Fruit fly (Drosophila melanogaster) Kc167 (cell line): ENCODE results near the gene CG33096.
"Not testable (repeated sequence)": the region's sequence is repeated elsewhere in the genome, so short reads cannot be mapped to it uniquely, and the experiment has no call there.

Source experiments
- Myc ChIP-seq: fragments of >200 bp; optimal IDR thresholded peaks from 2 replicates; lab custom pipeline; 2017; ENCODE audit warnings: missing external identifiers
- Sin3A ChIP-seq: fragments of >200 bp; optimal IDR thresholded peaks from 2 replicates; lab custom pipeline; 2018; ENCODE audit warnings: missing external identifiers
- h ChIP-seq: fragments of >200 bp; optimal IDR thresholded peaks from 3 replicates; lab custom pipeline; 2018; ENCODE audit warnings: missing external identifiers
- insv ChIP-seq: fragments of >200 bp; optimal IDR thresholded peaks from 3 replicates; lab custom pipeline; 2018; ENCODE audit warnings: missing external identifiers
- psq ChIP-seq: fragments of >200 bp; optimal IDR thresholded peaks from 2 replicates; lab custom pipeline; 2017; ENCODE audit warnings: missing external identifiers
- ttk ChIP-seq: sonication (Bioruptor generic); optimal IDR thresholded peaks from 2 replicates; lab custom pipeline; 2017; ENCODE audit warnings: missing external identifiers

The CG33096 gene

DNA sequence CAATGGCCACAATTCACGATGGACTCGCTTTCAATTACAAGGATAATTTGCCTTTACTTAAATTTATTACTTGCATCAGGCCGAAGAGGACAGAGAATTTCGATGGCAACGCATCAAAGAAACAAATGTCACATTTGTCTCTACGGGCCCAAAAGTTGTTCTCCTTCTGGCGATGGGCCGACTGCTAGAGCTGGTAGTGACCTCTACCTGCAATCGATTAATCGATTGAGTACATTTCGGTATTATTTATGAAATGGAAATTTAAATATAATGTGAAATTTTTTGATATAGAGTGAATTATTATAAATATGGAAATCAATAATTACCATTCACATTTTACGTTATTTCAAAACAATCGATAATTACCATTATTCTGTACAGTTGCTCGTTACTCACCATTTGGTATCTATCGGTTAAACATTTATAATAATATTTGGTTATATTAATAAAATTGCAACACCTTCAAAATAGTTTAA, 25.3 kb downstream of the CG33096 start, which contains the start of the genes CG31510 and TTLL5:
Gene CG31510, minus strand, starts transcription at position 185 of the 476 bp plus-strand sequence.
Gene TTLL5, minus strand, starts transcription at position 185 of the 476 bp plus-strand sequence.
- TF ChIP-seq ttk (lab: Kevin White, UChicago) = no peak
- TF ChIP-seq Sin3A (lab: Kevin White, UChicago) = peak; percentile 19

DNA sequence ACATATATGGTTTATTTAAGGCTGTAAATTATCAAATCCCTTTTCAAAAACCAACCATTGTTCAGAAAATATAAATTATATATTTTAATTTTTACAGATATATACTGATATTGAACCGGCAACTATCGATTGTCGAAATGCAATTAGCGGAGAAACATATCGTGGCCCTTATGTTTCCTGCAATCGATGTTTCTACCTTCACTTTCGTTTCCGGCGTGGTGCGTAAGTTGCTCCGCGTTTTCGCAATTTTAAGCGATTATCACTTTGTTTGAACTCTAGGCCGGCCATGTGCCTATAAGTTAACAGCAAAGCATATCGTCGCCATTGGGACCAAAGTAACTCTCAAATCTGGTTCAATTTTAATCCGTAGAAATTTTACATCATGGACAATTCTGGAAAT, 25.8 kb downstream of the CG33096 start, which contains the start of gene vig2:
Gene vig2, plus strand, starts transcription at position 112 of the 400 bp plus-strand sequence.
- not testable (repeated sequence) for TF ChIP-seq Myc, psq, h (lab: Kevin White, UChicago)

DNA sequence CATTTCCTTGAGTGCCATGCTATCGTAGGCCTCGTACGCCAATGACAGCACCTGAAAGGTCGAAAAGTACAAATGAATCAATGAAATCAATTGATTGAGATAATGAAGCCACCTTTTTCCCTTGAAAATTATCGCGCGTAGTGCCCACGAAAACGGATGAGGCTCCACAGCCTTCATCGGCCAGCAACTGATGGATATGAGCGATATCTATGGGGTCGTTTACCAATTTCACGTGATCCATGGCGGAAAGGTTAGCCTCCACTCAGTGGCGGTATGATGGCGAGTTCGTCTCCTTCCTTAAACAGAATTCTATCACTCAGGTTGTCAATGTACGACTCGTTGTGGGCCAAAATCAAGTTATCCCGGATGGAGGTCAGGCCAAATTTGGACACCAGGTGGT, 29.4 kb downstream of the CG33096 start:
- TF ChIP-seq insv (lab: Kevin White, UChicago) = no peak
- TF ChIP-seq Sin3A (lab: Kevin White, UChicago) = no peak
- no peak for TF ChIP-seq ttk (lab: Kevin White, UChicago)

DNA sequence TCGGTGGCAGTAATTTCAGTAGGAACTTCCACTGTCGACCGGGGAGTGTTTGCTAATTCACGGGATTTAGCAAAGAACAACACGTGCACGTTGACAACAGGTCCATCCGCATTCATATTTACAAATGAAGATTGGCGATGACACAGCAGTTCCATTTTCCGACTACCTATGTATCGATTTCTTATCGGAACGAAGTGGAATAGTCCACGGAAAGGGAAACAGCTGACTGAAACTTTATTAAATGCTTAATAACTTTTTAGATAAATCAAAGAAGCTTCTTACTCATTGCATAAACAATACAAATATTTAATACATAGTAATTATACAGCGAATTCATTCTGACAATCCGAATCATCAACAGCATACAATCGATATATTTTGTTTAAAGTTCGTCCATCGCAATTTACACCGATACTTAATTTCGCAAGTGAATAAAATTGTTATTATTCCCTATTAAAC, 29.8 kb downstream of the CG33096 start, which contains the start of the genes Mocs2A, Mocs2B and Clbn:
Gene Mocs2A, minus strand, starts transcription at position 129 of the 459 bp plus-strand sequence.
Gene Mocs2B, minus strand, starts transcription at position 129 of the 459 bp plus-strand sequence.
Gene Clbn, plus strand, starts transcription at position 272 of the 459 bp plus-strand sequence.
- TF ChIP-seq h (lab: Kevin White, UChicago) (no peak), psq (lab: Kevin White, UChicago) (no peak), insv (lab: Kevin White, UChicago) (no peak), ttk (lab: Kevin White, UChicago) (no peak), Myc (lab: Kevin White, UChicago) (no peak), Sin3A (lab: Kevin White, UChicago) (no peak)

DNA sequence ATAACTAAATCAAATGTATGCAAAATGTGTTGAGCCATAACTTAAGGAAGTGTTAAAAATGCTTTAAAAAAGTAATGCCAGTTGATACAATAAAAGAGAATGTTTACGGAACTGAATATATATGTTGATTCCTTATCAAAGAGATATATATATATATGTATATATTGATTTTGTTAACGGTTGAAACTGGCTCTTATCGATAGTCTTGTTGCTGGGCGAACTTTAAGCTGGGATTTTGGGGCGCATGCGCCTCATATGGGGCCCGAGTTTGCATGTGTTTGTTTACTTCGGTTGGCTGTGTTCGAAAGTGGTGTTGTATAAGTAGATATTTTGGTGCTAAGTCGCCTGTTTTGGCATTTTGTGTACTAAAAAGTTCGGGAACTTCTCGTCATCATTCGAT, 33.6 kb downstream of the CG33096 start, which contains the start of gene Bili:
Gene Bili, plus strand, starts transcription at position 265 of the 400 bp plus-strand sequence.
- not testable (repeated sequence) for TF ChIP-seq Myc, Sin3A, h (lab: Kevin White, UChicago)

DNA sequence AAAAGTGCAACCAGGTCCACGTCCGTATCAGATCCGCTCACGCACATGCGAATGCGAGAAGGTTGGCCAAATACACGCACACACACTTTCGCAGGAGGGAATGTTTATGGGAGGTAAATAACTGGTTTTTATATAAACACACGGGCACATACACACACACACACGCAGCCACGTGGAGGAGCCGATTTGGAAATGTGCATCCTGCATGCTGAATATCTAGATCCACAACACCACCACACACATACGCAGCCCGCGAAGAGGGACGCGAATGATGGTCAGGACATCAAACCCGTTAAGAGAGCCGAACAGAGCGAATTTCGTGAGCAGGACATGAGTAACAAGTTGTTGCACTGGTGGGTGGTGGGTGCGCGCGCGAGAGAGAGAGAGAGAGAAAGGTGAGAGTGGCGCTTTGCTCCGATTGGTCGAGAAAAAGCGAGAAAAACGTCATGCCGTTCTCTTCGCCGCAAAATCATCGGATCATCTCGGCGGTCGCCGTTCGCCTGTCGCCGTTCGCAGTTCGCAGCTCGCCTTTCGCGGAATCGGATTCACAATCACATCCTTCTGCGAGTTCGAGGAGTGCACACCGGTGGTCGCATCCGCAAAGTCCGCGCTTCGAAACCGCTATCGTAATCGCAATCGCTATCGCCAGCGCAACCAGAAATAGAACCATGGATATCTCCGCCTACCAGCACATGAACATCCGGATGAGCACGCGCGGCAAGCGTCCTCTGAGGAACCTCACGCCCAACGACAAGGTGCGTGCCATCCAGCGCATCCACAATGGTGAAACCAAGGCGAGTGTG, 40.3 kb downstream of the CG33096 start, which contains the start of gene danr:
Gene danr, plus strand, starts transcription at position 508 of the 803 bp plus-strand sequence.
- TF ChIP-seq psq (lab: Kevin White, UChicago) (no peak), insv (lab: Kevin White, UChicago) (no peak), Myc (lab: Kevin White, UChicago) (no peak), ttk (lab: Kevin White, UChicago) (no peak), h (lab: Kevin White, UChicago) (no peak), Sin3A (lab: Kevin White, UChicago) (no peak)
